Fruit fly (Drosophila melanogaster): ENCODE results near the gene Sgsf.

Gene Sgsf

DNA sequence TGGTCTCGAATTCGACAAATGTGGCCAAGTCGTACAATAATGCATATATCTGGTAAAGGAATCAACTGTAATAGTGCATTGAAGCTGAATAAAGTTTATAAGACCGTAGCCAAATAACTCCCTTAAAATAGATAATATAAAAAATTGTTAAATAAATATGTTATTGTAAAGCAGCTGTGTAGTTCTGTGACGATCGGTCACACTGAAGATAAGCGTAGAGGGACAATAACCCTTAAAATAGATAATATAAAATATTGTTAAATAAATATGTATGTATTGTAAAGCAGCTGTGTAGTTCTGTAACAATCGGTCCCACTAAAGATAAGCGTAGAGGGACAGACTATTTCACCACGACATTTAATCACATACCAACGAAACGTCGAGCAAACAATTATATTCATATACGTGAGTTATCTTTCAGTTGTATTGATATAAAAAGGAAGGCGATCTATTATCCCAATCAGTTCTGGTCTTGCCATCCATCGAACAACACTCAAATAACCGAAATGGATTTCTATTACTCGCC, 33.8 kb downstream of the Sgsf start, which contains the start of gene GstD5:
Gene GstD5, plus strand, starts transcription at position 476 of the 526 bp plus-strand sequence.
- TF ChIP-seq noc (tag; optimal IDR thresholded peaks at IDR 0.05) = no peak

DNA sequence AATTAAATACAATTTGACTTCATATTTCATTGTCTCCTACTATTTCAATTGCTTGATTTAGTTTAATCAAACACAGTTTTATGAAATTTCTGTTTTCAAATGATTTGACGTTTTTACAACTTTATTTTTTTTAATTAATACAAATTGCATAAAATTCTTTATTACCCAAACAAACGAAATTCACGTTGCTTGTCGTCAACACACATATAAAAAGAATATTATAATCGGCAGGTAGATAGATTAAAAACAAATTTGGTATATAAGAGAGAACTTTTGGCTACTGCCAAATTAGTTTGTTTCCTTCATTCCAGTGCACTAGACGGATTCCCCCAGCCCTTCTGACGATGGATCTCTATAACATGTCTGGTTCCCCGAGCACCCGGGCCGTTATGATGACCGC, 35.4 kb downstream of the Sgsf start, which contains the start of gene GstD6:
Gene GstD6, plus strand, starts transcription at position 301 of the 400 bp plus-strand sequence.
- no peak for TF ChIP-seq noc (tag; optimal IDR thresholded peaks at IDR 0.05)

DNA sequence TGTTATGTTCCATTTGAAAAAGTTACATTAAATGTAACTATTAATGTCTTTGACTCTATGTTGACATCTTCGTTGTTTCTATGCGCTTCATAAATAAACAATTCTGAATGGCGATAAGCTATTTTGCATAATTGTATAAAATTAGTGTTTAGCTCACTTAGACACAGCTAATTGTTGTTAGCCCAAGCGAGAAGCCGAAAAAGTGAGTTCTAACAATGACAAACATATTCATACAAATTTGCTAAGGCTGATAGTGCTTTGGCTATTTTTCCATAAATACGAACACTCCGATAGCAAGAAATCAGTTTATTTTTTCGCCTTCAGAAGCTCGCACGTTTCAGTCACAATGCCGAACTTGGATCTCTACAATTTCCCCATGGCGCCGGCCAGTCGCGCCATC, 36.7 kb downstream of the Sgsf start, which contains the start of gene GstD7:
Gene GstD7, plus strand, starts transcription at position 301 of the 400 bp plus-strand sequence.
- no peak for TF ChIP-seq noc (tag; optimal IDR thresholded peaks at IDR 0.05)

DNA sequence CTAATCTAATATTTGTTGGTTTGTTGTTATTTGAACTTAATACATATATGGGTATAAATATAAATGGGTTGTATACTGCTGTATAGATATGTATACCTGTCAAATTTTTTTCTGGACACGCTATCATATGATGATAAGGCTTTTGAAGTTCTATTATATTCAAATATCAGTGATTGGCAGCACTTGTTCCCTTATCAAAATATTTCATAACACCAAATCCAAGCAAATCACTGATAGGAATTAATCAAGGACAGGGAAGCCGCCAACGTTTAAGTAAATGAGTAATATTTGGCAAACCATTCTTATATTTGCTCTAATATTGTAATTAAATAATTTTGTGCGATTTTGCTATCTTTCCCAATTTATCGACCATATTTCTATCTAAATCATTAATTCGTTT, 37.8 kb downstream of the Sgsf start:
- no peak for TF ChIP-seq noc (tag; optimal IDR thresholded peaks at IDR 0.05)

DNA sequence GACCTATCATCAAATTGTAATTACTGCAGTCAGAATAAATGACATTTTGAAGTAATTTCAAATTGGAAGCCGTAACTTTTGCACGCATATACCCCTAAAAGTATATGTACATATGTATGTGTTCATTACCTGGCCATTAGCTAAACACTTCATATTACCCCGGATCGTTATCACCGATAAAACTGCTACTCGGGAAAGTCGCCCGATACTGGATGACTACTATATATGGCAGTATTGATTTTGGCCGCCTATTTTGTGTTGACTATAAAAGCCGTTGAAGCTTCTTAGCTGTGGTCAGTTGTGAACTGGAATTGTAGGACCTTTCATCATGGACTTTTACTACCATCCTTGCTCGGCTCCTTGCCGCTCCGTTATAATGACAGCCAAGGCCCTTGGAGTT, 38.2 kb downstream of the Sgsf start, which contains the start of gene GstD8:
Gene GstD8, plus strand, starts transcription at position 301 of the 400 bp plus-strand sequence.
- TF ChIP-seq noc (tag; optimal IDR thresholded peaks at IDR 0.05) = no peak

DNA sequence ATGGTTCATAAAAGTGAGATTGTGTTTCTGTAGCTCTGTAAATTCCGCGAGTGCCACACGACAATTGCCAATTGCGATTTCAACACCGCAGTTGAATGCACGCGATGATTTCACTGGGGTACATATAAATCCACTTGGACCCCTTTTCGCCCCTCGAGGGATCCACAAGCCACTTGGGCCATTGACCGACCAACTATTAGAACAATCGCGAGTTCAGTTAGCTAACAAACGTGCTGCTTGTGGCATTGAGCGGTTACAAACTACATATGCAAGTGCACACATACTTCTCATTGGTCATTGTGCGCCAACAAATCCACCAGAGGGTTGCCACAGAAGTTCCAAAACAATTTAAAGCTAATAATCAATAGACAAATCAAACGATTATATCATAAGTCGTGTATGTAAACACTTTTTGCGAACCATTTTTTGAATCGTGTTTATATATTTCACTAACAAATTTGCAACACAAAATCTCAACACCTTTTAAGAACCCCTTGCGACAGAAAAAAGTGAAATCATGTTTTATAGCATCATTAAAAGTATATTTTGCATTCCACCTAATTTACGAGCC, 39.7 kb downstream of the Sgsf start:
- TF ChIP-seq noc (tag; optimal IDR thresholded peaks at IDR 0.05) = no peak

DNA sequence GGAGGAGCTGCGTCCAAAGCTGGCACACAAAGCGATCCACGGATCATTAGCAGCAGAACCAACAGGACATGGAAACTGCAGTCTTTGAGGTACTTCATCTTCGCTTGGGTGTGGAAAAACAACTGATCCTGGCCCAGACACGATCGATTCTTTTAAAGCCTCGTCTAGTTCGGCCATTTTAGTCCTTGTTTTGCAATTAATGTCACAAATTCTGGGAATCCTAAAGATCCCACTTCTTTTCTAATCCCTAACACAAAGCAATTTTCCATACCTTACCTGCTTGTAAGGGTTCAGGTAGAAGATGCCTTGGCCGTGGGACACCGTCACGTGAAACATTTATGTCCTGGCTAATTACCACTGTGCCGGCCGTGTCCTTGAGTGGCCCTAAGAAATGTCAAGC, 41.1 kb downstream of the Sgsf start, which contains the start of gene CG10035:
Gene CG10035, minus strand, starts transcription at position 129 of the 400 bp plus-strand sequence.
- no peak for TF ChIP-seq noc (tag; optimal IDR thresholded peaks at IDR 0.05)

DNA sequence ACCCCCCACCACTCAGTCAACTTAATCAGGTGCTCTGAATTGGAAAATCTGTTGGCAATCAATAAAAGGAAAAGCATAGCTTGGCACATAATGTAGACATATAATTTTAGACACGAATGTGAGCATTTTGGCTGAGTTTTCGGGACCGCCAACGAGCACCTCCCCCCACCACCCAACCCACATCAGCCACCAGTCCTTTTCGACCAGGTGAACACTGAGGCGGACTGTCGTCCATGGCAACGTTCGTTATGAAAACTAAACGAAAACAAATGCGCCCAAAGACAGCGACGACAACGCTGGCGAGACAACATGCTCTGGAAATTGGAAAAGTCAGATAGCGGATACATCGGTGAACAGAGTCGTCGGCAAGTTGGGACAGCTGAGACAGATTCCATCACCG, 41.6 kb downstream of the Sgsf start, which contains the start of gene GstD11:
Gene GstD11, plus strand, starts transcription at position 301 of the 400 bp plus-strand sequence.
- TF ChIP-seq noc (tag; optimal IDR thresholded peaks at IDR 0.05) = no peak

- TF ChIP-seq noc (tag; optimal IDR thresholded peaks at IDR 0.05) = no peak
These were observed 42.3 kb downstream of the Sgsf start for dm6 chr3R:12383784-12384183.

DNA sequence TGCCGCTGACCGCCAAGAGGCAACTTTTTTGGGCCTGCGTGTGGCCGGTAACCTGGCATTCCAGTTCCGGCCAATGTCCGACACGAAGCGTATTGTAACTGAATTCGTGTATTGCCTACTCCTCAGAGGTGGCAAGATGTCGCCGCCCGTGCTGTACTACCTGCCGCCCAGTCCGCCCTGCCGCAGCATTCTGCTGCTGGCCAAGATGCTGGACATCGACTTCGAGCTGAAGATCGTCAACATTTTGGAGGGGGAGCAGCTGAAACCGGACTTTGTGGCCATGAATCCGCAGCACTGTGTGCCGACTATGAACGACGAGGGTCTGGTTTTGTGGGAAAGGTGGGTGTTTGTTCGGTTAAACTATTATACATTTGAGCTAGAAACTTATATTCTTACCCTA, 42.8 kb downstream of the Sgsf start:
- TF ChIP-seq noc (tag; optimal IDR thresholded peaks at IDR 0.05) = no peak

DNA sequence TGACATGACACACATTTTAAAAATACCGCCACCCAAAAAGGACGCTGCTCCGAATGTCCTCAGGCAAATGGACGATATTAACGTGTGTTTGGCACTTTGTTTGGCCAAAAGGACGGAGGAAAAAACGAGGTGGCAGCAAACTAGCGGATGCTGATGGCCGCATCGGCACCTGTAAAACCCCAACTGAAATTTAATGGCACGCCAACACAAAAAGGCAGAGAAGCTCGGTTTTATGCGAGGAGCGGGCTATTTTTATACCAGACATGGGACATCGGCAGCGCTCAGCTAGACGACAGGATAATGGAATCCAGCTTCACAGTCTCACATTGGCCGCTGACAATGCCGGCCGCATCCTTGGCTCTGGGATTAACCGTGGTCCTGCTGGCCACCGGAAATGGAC, 44.5 kb downstream of the Sgsf start, which contains the start of gene Sol1:
Gene Sol1, plus strand, starts transcription at position 301 of the 400 bp plus-strand sequence.
- TF ChIP-seq noc (tag; optimal IDR thresholded peaks at IDR 0.05) = no peak

dm6 chr3R:12386965-12387364, 45.5 kb downstream of the Sgsf start, which contains the start of gene CG33098:
Gene CG33098 (plus strand): TSS chr3R:12387188.
- TF ChIP-seq noc (tag; optimal IDR thresholded peaks at IDR 0.05) = no peak

Data from whole organism, larva.